Fruit fly (Drosophila melanogaster) S2 (cell line): Measurements from ENCODE around the gene CG14160.

Experiments
- CG8478 ChIP-seq: fragments of >200 bp; optimal IDR thresholded peaks from 2 replicates; lab custom pipeline; 2018
- CTCF ChIP-seq, 2 experiments: fragments of >200 bp; optimal IDR thresholded peaks; 2 replicates each; lab custom pipeline; 2018

- TF ChIP-seq CTCF (optimal IDR thresholded peaks at IDR 0.05; lab: Kevin White, UChicago) (no peak), CG8478 (no peak)
Observed at dm6 chr3L:10094722-10095121, 5.5 kb upstream of the CG14160 start, which contains the start of gene CG32054.
